Fruit fly (Drosophila melanogaster) whole organism, embryonic: Measurements from ENCODE around the gene Glys.

Source experiments
- Adf1 ChIP-seq: fragments of 200-800 bp; sonication (Bioruptor generic); IDR thresholded peaks from 2 replicates; pipeline ENCODE4 v1.3.6; 2022; ENCODE audit warnings: missing biosample characterization, missing genetic modification characterization
- B-H1 ChIP-seq: fragments of 200-800 bp; sonication (Bioruptor generic); IDR thresholded peaks from 3 replicates; pipeline ENCODE4 v1.3.6; 2022; ENCODE audit warnings: missing biosample characterization, missing genetic modification characterization
- CG10147 ChIP-seq: fragments of 200-800 bp; sonication (Bioruptor generic); optimal IDR thresholded peaks from 2 replicates; lab custom pipeline; 2019; ENCODE audit warnings: missing biosample characterization, mild to moderate bottlenecking, missing genetic modification characterization, moderate library complexity
- CG10543 ChIP-seq: fragments of 200-800 bp; sonication (Bioruptor generic); optimal IDR thresholded peaks from 3 replicates; lab custom pipeline; 2017; ENCODE audit warnings: missing biosample characterization, mild to moderate bottlenecking, missing genetic modification characterization, moderate library complexity
- CG10959 ChIP-seq: fragments of 200-800 bp; sonication (Bioruptor generic); IDR thresholded peaks from 2 replicates; pipeline ENCODE4 v1.3.6; 2022; ENCODE audit warnings: missing biosample characterization, missing genetic modification characterization
- CG12155 ChIP-seq: fragments of 200-800 bp; sonication (Bioruptor generic); optimal IDR thresholded peaks from 3 replicates; lab custom pipeline; 2016; ENCODE audit warnings: missing biosample characterization, missing genetic modification characterization
- CG12942 ChIP-seq: fragments of 200-800 bp; sonication (Bioruptor generic); optimal IDR thresholded peaks from 3 replicates; lab custom pipeline; 2016; ENCODE audit warnings: missing biosample characterization, missing genetic modification characterization
- CG13287 ChIP-seq: fragments of 200-800 bp; sonication (Bioruptor generic); IDR thresholded peaks from 2 replicates; pipeline ENCODE4 v1.3.6; 2022; ENCODE audit warnings: missing biosample characterization, missing genetic modification characterization; ENCODE audit not compliant: partially characterized antibody
- CG14441 ChIP-seq: fragments of 200-800 bp; sonication (Bioruptor generic); IDR thresholded peaks from 2 replicates; pipeline ENCODE4 v1.3.6; 2022; ENCODE audit warnings: missing biosample characterization, missing genetic modification characterization
- CG14860 ChIP-seq: fragments of 200-800 bp; sonication (Bioruptor generic); IDR thresholded peaks from 3 replicates; pipeline ENCODE4 v1.3.6; 2022; ENCODE audit warnings: missing biosample characterization, missing genetic modification characterization; ENCODE audit not compliant: partially characterized antibody
- CG15269 ChIP-seq: fragments of 200-800 bp; sonication (Bioruptor generic); optimal IDR thresholded peaks from 2 replicates; lab custom pipeline; 2018; ENCODE audit warnings: missing biosample characterization, mild to moderate bottlenecking, missing genetic modification characterization, moderate library complexity
- CG16813 ChIP-seq: fragments of 200-800 bp; sonication (Bioruptor generic); IDR thresholded peaks from 3 replicates; pipeline ENCODE4 v1.3.6; 2022; ENCODE audit warnings: missing biosample characterization, missing genetic modification characterization; ENCODE audit not compliant: partially characterized antibody
- CG17802 ChIP-seq: fragments of 200-800 bp; sonication (Bioruptor generic); optimal IDR thresholded peaks from 2 replicates; lab custom pipeline; 2018; ENCODE audit warnings: missing biosample characterization, mild to moderate bottlenecking, missing genetic modification characterization, moderate library complexity
- CG17912 ChIP-seq: fragments of 200-800 bp; sonication (Bioruptor generic); optimal IDR thresholded peaks from 2 replicates; lab custom pipeline; 2018; ENCODE audit warnings: missing biosample characterization, mild to moderate bottlenecking, missing genetic modification characterization
- CG18599 ChIP-seq: fragments of 200-800 bp; sonication (Bioruptor generic); optimal IDR thresholded peaks from 3 replicates; lab custom pipeline; 2017; ENCODE audit warnings: missing biosample characterization, missing genetic modification characterization, mild to moderate bottlenecking, moderate library complexity, missing genetic modification reagents
- CG2199 ChIP-seq: fragments of 200-800 bp; sonication (Bioruptor generic); IDR thresholded peaks from 3 replicates; pipeline ENCODE4 v1.3.6; 2022; ENCODE audit warnings: missing biosample characterization, missing genetic modification characterization
- CG33213 ChIP-seq: fragments of 200-800 bp; sonication (Bioruptor generic); optimal IDR thresholded peaks from 3 replicates; lab custom pipeline; 2016; ENCODE audit warnings: missing biosample characterization, missing genetic modification characterization
- CG3838 ChIP-seq: fragments of 200-800 bp; sonication (Bioruptor generic); optimal IDR thresholded peaks from 3 replicates; lab custom pipeline; 2016; ENCODE audit warnings: missing biosample characterization, missing genetic modification characterization
- CG4424 ChIP-seq: fragments of 200-800 bp; sonication (Bioruptor generic); optimal IDR thresholded peaks from 3 replicates; lab custom pipeline; 2016; ENCODE audit warnings: missing biosample characterization, missing genetic modification characterization
- CG4854 ChIP-seq: fragments of 200-800 bp; sonication (Bioruptor generic); optimal IDR thresholded peaks from 2 replicates; lab custom pipeline; 2016; ENCODE audit warnings: missing biosample characterization, missing genetic modification characterization, inconsistent platforms
- CG5245 ChIP-seq: fragments of 200-800 bp; sonication (Bioruptor generic); optimal IDR thresholded peaks from 3 replicates; lab custom pipeline; 2016; ENCODE audit warnings: missing biosample characterization, missing genetic modification characterization
- CG5953 ChIP-seq: fragments of 200-800 bp; sonication (Bioruptor generic); IDR thresholded peaks from 2 replicates; pipeline ENCODE4 v1.3.6; 2022; ENCODE audit warnings: missing biosample characterization, missing genetic modification characterization
- CG6254 ChIP-seq: fragments of 200-800 bp; sonication (Bioruptor generic); optimal IDR thresholded peaks from 3 replicates; lab custom pipeline; 2017; ENCODE audit warnings: mild to moderate bottlenecking, missing biosample characterization, missing genetic modification reagents, missing genetic modification characterization
- CG6689 ChIP-seq: fragments of 200-800 bp; sonication (Bioruptor generic); IDR thresholded peaks from 2 replicates; pipeline ENCODE4 v1.3.6; 2022; ENCODE audit warnings: missing biosample characterization, missing genetic modification characterization
- CG6765 ChIP-seq: fragments of 200-800 bp; sonication (Bioruptor generic); optimal IDR thresholded peaks from 3 replicates; lab custom pipeline; 2017; ENCODE audit warnings: missing biosample characterization, mild to moderate bottlenecking, missing genetic modification characterization
- CG8281 ChIP-seq: fragments of 200-800 bp; sonication (Bioruptor generic); optimal IDR thresholded peaks from 2 replicates; lab custom pipeline; 2018; ENCODE audit warnings: missing biosample characterization, mild to moderate bottlenecking, missing genetic modification characterization, moderate library complexity
- CG8478 ChIP-seq: fragments of >200 bp; optimal IDR thresholded peaks from 2 replicates; lab custom pipeline; 2018
- D ChIP-seq, 2 experiments: fragments of 200-800 bp in 1 of 2; fragments of >200 bp in 1 of 2; sonication (Bioruptor generic) in 1 of 2; optimal IDR thresholded peaks; 2 replicates in 1 of 2; 3 replicates in 1 of 2; lab custom pipeline; 2017; ENCODE audit warnings: mild to moderate bottlenecking in 1 of 2, missing biosample characterization in 1 of 2, missing genetic modification characterization in 1 of 2, missing genetic modification reagents in 1 of 2
- Dip3 ChIP-seq: fragments of 200-800 bp; sonication (Bioruptor generic); optimal IDR thresholded peaks from 3 replicates; lab custom pipeline; 2016; ENCODE audit warnings: missing biosample characterization, missing genetic modification characterization
- Dll ChIP-seq: fragments of 200-800 bp; sonication (Bioruptor generic); IDR thresholded peaks from 4 replicates; pipeline ENCODE4 v1.3.6; 2022; ENCODE audit warnings: missing biosample characterization, missing genetic modification characterization; ENCODE audit not compliant: partially characterized antibody
- HHEX ChIP-seq: fragments of 200-800 bp; sonication (Bioruptor generic); optimal IDR thresholded peaks from 3 replicates; lab custom pipeline; 2017; ENCODE audit warnings: missing biosample characterization, mild to moderate bottlenecking, missing genetic modification characterization, missing genetic modification reagents
- Lhr ChIP-seq: fragments of 200-800 bp; sonication (Bioruptor generic); optimal IDR thresholded peaks from 3 replicates; lab custom pipeline; 2017; ENCODE audit warnings: mild to moderate bottlenecking, missing biosample characterization, missing genetic modification reagents, missing genetic modification characterization
- Lpt ChIP-seq: fragments of >200 bp; optimal IDR thresholded peaks from 2 replicates; lab custom pipeline; 2018; ENCODE audit warnings: missing biosample characterization, missing genetic modification characterization
- Oli ChIP-seq: fragments of 200-800 bp; sonication (Bioruptor generic); optimal IDR thresholded peaks from 2 replicates; lab custom pipeline; 2018; ENCODE audit warnings: missing biosample characterization, mild to moderate bottlenecking, missing genetic modification characterization, moderate library complexity
- Poxn ChIP-seq: fragments of 200-800 bp; sonication (Bioruptor generic); IDR thresholded peaks from 2 replicates; pipeline ENCODE4 v1.3.6; 2022; ENCODE audit warnings: missing biosample characterization, missing genetic modification characterization
- Ptx1 ChIP-seq: fragments of 200-800 bp; sonication (Bioruptor generic); IDR thresholded peaks from 2 replicates; pipeline ENCODE4 v1.3.6; 2022; ENCODE audit warnings: missing biosample characterization, missing genetic modification characterization
- abd-A ChIP-seq: fragments of 200-800 bp; sonication (Bioruptor generic); optimal IDR thresholded peaks from 3 replicates; lab custom pipeline; 2019; ENCODE audit warnings: missing biosample characterization, mild to moderate bottlenecking, missing genetic modification characterization, moderate library complexity
- ash1 ChIP-seq: fragments of 200-800 bp; sonication (Bioruptor generic); optimal IDR thresholded peaks from 2 replicates; lab custom pipeline; 2018; ENCODE audit warnings: missing biosample characterization, mild to moderate bottlenecking, missing genetic modification characterization
- crp ChIP-seq, 2 experiments: fragments of 200-800 bp; sonication (Bioruptor generic); optimal IDR thresholded peaks; 2 replicates in 1 of 2; 3 replicates in 1 of 2; lab custom pipeline; 2017; ENCODE audit warnings: missing biosample characterization in 2 of 2, missing genetic modification characterization in 2 of 2, mild to moderate bottlenecking in 1 of 2, moderate library complexity in 1 of 2
- cwo ChIP-seq: fragments of 200-800 bp; sonication (Bioruptor generic); optimal IDR thresholded peaks from 3 replicates; lab custom pipeline; 2017; ENCODE audit warnings: missing biosample characterization, missing genetic modification characterization, mild to moderate bottlenecking, moderate library complexity, missing genetic modification reagents
- disco-r ChIP-seq: fragments of 200-800 bp; sonication (Bioruptor generic); optimal IDR thresholded peaks from 2 replicates; lab custom pipeline; 2016; ENCODE audit warnings: missing biosample characterization, missing genetic modification characterization
- eyg ChIP-seq: fragments of 200-800 bp; sonication (Bioruptor generic); optimal IDR thresholded peaks from 3 replicates; lab custom pipeline; 2016; ENCODE audit warnings: missing biosample characterization, missing genetic modification characterization
- gro ChIP-seq: fragments of 200-800 bp; sonication (Bioruptor generic); optimal IDR thresholded peaks from 2 replicates; lab custom pipeline; 2016; ENCODE audit warnings: missing biosample characterization, missing genetic modification characterization
- nerfin-1 ChIP-seq: fragments of 200-800 bp; sonication (Bioruptor generic); optimal IDR thresholded peaks from 3 replicates; lab custom pipeline; 2019; ENCODE audit warnings: missing biosample characterization, mild to moderate bottlenecking, missing genetic modification characterization, moderate library complexity
- nom ChIP-seq: fragments of 200-800 bp; sonication (Bioruptor generic); optimal IDR thresholded peaks from 2 replicates; lab custom pipeline; 2017; ENCODE audit warnings: missing biosample characterization, missing genetic modification characterization, mild to moderate bottlenecking, moderate library complexity, missing genetic modification reagents
- pros ChIP-seq: fragments of 200-800 bp; sonication (Bioruptor generic); optimal IDR thresholded peaks from 3 replicates; lab custom pipeline; 2019; ENCODE audit warnings: missing biosample characterization, mild to moderate bottlenecking, missing genetic modification characterization, moderate library complexity
- twi ChIP-seq: fragments of 200-800 bp; optimal IDR thresholded peaks from 2 replicates; lab custom pipeline; 2019; ENCODE audit warnings: missing biosample characterization, mild to moderate bottlenecking, missing genetic modification characterization, moderate library complexity
- yki ChIP-seq: fragments of >200 bp; optimal IDR thresholded peaks from 3 replicates; lab custom pipeline; 2018

Gene Glys

dm6 chr3R:15146408-15147037, 808 bp downstream of the Glys start (continued):
- no peak for TF ChIP-seq Poxn (GFP tag; lab: Robert Waterston, UW)

- TF ChIP-seq CG14441 (GFP tag; lab: Robert Waterston, UW) (peak; percentile 64), CG3838 (no peak), twi (tag; lab: Kevin White, UChicago) (no peak), crp (GFP tag; optimal IDR thresholded peaks at IDR 0.05; lab: Kevin White, UChicago) (no peak), CG14860 (GFP tag; lab: Robert Waterston, UW) (no peak), nom (GFP tag; lab: Kevin White, UChicago) (no peak), abd-A (tag; lab: Kevin White, UChicago) (no peak), gro (GFP tag; lab: Kevin White, UChicago) (no peak), nerfin-1 (peak; percentile 13), CG13287 (GFP tag; lab: Robert Waterston, UW) (no peak), Lhr (GFP tag; lab: Kevin White, UChicago) (no peak), CG4424 (GFP tag; lab: Kevin White, UChicago) (peak; percentile 51), CG16813 (no peak), CG8281 (tag; lab: Kevin White, UChicago) (peak; percentile 37), Adf1 (GFP tag; lab: Robert Waterston, UW) (peak; percentile 31; the same call in 1 of the 2 replicates), CG6254 (no peak), cwo (GFP tag; lab: Kevin White, UChicago) (peak; percentile 26), CG6765 (GFP tag; lab: Kevin White, UChicago) (no peak), HHEX (GFP tag; lab: Kevin White, UChicago) (peak; percentile 27), CG8478 (lab: Kevin White, UChicago) (no peak), CG12942 (GFP tag; lab: Kevin White, UChicago) (peak; percentile 27), CG4854 (GFP tag; lab: Kevin White, UChicago) (no peak), eyg (GFP tag; lab: Kevin White, UChicago) (no peak), CG10959 (GFP tag; lab: Robert Waterston, UW) (no peak), CG10543 (GFP tag; lab: Kevin White, UChicago) (no peak), CG2199 (GFP tag; lab: Robert Waterston, UW) (no peak), CG5245 (no peak), B-H1 (GFP tag; lab: Robert Waterston, UW) (no peak; the same call in 2 of the 3 replicates), Dll (GFP tag; lab: Robert Waterston, UW) (no peak), CG18599 (GFP tag; lab: Kevin White, UChicago) (peak; percentile 49), Ptx1 (GFP tag; lab: Robert Waterston, UW) (peak; percentile 69), CG6689 (GFP tag; lab: Robert Waterston, UW) (peak; percentile 60), disco-r (GFP tag; lab: Kevin White, UChicago) (no peak), CG17802 (tag; lab: Kevin White, UChicago) (peak; percentile 2), CG10147 (GFP tag; lab: Kevin White, UChicago) (no peak), CG5953 (GFP tag; lab: Robert Waterston, UW) (no peak), D (optimal IDR thresholded peaks at IDR 0.05; lab: Kevin White, UChicago) (no peak), D (GFP tag; optimal IDR thresholded peaks at IDR 0.05; lab: Kevin White, UChicago) (peak; percentile 23), Dip3 (GFP tag; lab: Kevin White, UChicago) (no peak), pros (no peak), Lpt (GFP tag; lab: Kevin White, UChicago) (no peak), CG12155 (peak; percentile 30), CG15269 (peak; percentile 55), Oli (tag; lab: Kevin White, UChicago) (peak; percentile 50), CG17912 (GFP tag; lab: Kevin White, UChicago) (no peak), ash1 (GFP tag; lab: Kevin White, UChicago) (no peak), CG33213 (no peak), yki (lab: Kevin White, UChicago) (no peak)
Measured at dm6 chr3R:15145491-15145890, 1.8 kb downstream of the Glys start.
